Fruit fly (Drosophila melanogaster) whole organism, wandering third instar larva: ENCODE results near the gene Pxd.

Experiments used
- Dif ChIP-seq: fragments of 200-275, 200-300 bp; sonication (Bioruptor generic); optimal IDR thresholded peaks from 2 replicates; lab custom pipeline; 2018; ENCODE audit warnings: missing biosample characterization, missing genetic modification characterization; ENCODE audit not compliant: partially characterized antibody
- Mio ChIP-seq: sonication (Bioruptor generic); optimal IDR thresholded peaks from 2 replicates; lab custom pipeline; 2016; ENCODE audit warnings: missing biosample characterization, missing genetic modification characterization
- pan ChIP-seq: fragments of >200 bp; optimal IDR thresholded peaks from 2 replicates; lab custom pipeline; 2017
- usp ChIP-seq: fragments of >200 bp; optimal IDR thresholded peaks from 2 replicates; lab custom pipeline; 2017; ENCODE audit warnings: missing biosample characterization, missing genetic modification characterization

DNA sequence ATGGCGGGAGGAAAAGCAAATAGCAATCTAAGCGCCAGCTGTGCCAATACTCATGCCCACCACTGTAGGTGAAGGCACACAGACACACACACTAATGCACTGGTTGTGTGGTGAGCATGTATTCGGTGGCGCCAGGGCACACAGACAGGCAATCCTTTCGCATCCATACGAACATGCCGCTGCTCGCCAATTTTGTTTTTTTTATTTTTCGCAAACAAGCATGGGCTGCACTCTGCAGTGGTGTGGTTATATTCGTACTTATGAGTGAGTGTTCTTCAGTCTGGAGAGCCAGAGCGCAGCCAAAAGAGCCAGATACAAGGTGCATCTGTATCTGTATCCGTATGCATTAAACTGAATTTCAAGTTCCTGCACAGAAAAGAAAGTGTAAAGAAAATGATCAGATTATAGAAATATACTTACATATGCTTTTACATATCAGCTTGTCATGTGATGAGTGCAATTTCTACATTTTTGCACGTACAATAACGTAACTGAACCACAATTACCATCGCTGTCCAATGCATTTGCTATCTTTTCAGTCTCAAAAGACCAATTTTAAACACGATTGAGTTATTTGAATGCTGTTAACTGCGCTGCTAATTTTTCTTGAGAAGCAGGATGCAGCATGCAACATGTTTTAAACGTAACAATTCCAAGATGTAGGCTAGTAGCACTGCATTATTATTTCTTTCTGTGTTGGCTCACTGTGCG, 44.9 kb downstream of the Pxd start:
- TF ChIP-seq Mio (GFP tag; lab: Kevin White, UChicago) (no peak), pan (no peak), usp (no peak), Dif (GFP tag; lab: Kevin White, UChicago) (peak; percentile 17)
